Fruit fly (Drosophila melanogaster): ENCODE measurements around the gene Ccp84Ae.

Gene Ccp84Ae

dm6 chr3R:6646740-6647139 is 44.8 kb downstream of the Ccp84Ae start, which contains the start of gene Taf1:
Taf1 (plus strand) TSS chr3R:6646889.
- TF ChIP-seq Myc (optimal IDR thresholded peaks at IDR 0.05) (peak; percentile 65), woc (GFP tag; optimal IDR thresholded peaks at IDR 0.05) (no peak)

- no peak for TF ChIP-seq rgr (GFP tag; optimal IDR thresholded peaks at IDR 0.05)
- TF ChIP-seq Rel (GFP tag; optimal IDR thresholded peaks at IDR 0.05): no peak
- no peak for TF ChIP-seq Rel (tag; optimal IDR thresholded peaks at IDR 0.05)
- no peak for TF ChIP-seq Dif (GFP tag; optimal IDR thresholded peaks at IDR 0.05; ENCODE audit: partially characterized antibody)
- no peak for TF ChIP-seq dsf (GFP tag; optimal IDR thresholded peaks at IDR 0.05; ENCODE audit: borderline replicate concordance)
Measured at dm6 chr3R:6644334-6644733, 47.2 kb downstream of the Ccp84Ae start, which contains the start of gene Ass. Ass (minus strand) TSS chr3R:6644434.

DNA sequence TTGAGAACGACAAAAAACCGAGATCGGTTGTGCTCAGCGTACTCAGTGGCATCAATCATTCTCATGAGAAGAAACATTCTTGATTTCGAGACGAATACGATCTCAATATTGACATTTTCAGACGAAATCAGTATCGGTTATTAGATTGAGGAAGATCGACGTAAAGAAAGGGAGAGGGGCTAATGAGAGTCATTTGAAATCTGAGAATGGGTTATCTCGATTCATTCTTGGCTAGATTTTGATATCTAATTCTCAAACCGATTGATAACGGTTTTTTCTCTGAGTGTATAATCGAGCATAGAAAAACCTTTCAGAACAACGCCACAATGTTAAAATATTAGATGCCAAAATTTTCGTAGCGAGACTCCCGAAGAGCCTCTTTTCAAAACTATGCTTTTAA is 50.6 kb downstream of the Ccp84Ae start, which contains the start of gene CG31286:
Gene CG31286 (plus strand): TSS at position 301 of the 400 bp plus-strand sequence.
- no peak for TF ChIP-seq foxo (GFP tag; optimal IDR thresholded peaks at IDR 0.05)
- TF ChIP-seq GATAd (GFP tag; optimal IDR thresholded peaks at IDR 0.05): no peak
- no peak for TF ChIP-seq woc (GFP tag; optimal IDR thresholded peaks at IDR 0.05)
- TF ChIP-seq Hr83 (GFP tag; optimal IDR thresholded peaks at IDR 0.05; ENCODE audit: poor library complexity, severe bottlenecking): no peak
- no peak for TF ChIP-seq dl (GFP tag; optimal IDR thresholded peaks at IDR 0.05; ENCODE audit: insufficient read depth in 1 of 2, partially characterized antibody in 2 of 2)
